Worm (Caenorhabditis elegans) whole organism, late embryonic: ENCODE data around the gene Y62F5A.12.

Source experiments
- ama-1 ChIP-seq: fragments of 150-350 bp; optimal IDR thresholded peaks from 2 replicates; lab custom pipeline; 2014
- hlh-30 ChIP-seq: sonication (generic microtip); optimal IDR thresholded peaks from 2 replicates; lab custom pipeline; 2017; ENCODE audit warnings: antibody characterized with exemption, missing genetic modification characterization, missing compliant biosample characterization; ENCODE audit not compliant: insufficient read depth
- pqm-1 ChIP-seq: sonication (generic microtip); optimal IDR thresholded peaks from 2 replicates; lab custom pipeline; 2016; ENCODE audit warnings: missing genetic modification characterization, missing compliant biosample characterization

ce11 chrII:11518184-11518583 lies 16.1 kb downstream of the Y62F5A.12 start, which contains the start of gene B0334.10:
- TF ChIP-seq ama-1 (lab: Kevin White, UChicago) (no peak), pqm-1 (tag; lab: Kevin White, UChicago) (no peak), hlh-30 (no peak)
